Fruit fly (Drosophila melanogaster): ENCODE data around the gene CG43335.
A peak's percentile ranks its signal among the peaks of the same experiment; 100 is the strongest.

Gene CG43335

DNA sequence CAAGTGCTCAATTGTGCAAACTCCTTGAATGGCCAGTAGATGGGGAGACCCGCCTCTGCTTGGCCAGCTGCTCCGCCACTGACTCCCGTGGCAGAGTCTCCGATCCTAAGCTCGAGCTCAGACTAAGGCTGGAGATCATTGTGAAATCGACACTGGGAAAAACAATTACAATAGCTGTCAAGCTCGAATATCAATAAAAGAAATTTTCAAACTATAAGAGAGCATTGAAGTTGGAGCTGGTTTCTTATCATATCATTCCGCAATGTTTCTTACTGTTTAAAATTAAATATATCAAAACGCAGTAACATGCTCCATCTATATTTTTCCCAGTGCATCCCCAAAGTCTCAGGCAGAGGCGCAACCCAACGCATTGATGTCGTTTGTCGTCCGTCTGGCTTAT is 7.5 kb downstream of the CG43335 start (continued):
- TF ChIP-seq nom (GFP tag; optimal IDR thresholded peaks at IDR 0.05) (peak; percentile 76), CG15696 (tag; optimal IDR thresholded peaks at IDR 0.05) (peak; percentile 95), Stat92E (GFP tag; optimal IDR thresholded peaks at IDR 0.05) (no peak), mirr (GFP tag; optimal IDR thresholded peaks at IDR 0.05) (no peak), dmrt11E (tag; optimal IDR thresholded peaks at IDR 0.05) (peak; percentile 91), CG8478 (optimal IDR thresholded peaks at IDR 0.05) (no peak), CG10147 (GFP tag; optimal IDR thresholded peaks at IDR 0.05) (no peak), Aef1 (GFP tag; IDR thresholded peaks at IDR 0.05) (no peak), CG8089 (GFP tag; optimal IDR thresholded peaks at IDR 0.05) (peak; percentile 32), CG8924 (tag; optimal IDR thresholded peaks at IDR 0.05) (peak; percentile 60), CG12219 (GFP tag; optimal IDR thresholded peaks at IDR 0.05) (no peak), CG6854 (GFP tag; optimal IDR thresholded peaks at IDR 0.05) (no peak), ranshi (GFP tag; IDR thresholded peaks at IDR 0.05) (peak; percentile 46; the same call in 1 of the 2 replicates), knrl (GFP tag; IDR thresholded peaks at IDR 0.05; ENCODE audit: partially characterized antibody) (no peak), CG7556 (GFP tag; optimal IDR thresholded peaks at IDR 0.05) (peak; percentile 22), CG8359 (GFP tag; optimal IDR thresholded peaks at IDR 0.05; ENCODE audit: borderline replicate concordance) (peak; percentile 49), lilli (GFP tag; optimal IDR thresholded peaks at IDR 0.05) (peak; percentile 21), CG13624 (GFP tag; optimal IDR thresholded peaks at IDR 0.05) (no peak), Chrac-16 (GFP tag; optimal IDR thresholded peaks at IDR 0.05) (peak; percentile 70), CG1024 (GFP tag; IDR thresholded peaks at IDR 0.05) (peak; percentile 41; the same call in 1 of the 2 replicates), CG4404 (GFP tag; IDR thresholded peaks at IDR 0.05) (peak; percentile 88), bcd (GFP tag; optimal IDR thresholded peaks at IDR 0.05) (no peak), ftz-f1 (GFP tag; optimal IDR thresholded peaks at IDR 0.05) (no peak), ttk (GFP tag; IDR thresholded peaks at IDR 0.05) (no peak), CG10979 (tag; optimal IDR thresholded peaks at IDR 0.05) (peak; percentile 87), gsb (GFP tag; IDR thresholded peaks at IDR 0.05) (no peak), BtbVII (GFP tag; optimal IDR thresholded peaks at IDR 0.05) (no peak), cg (GFP tag; optimal IDR thresholded peaks at IDR 0.05) (no peak), CG11085 (GFP tag; IDR thresholded peaks at IDR 0.05) (no peak), CG9797 (GFP tag; optimal IDR thresholded peaks at IDR 0.05) (no peak), Hr39 (optimal IDR thresholded peaks at IDR 0.05) (no peak), CG2120 (GFP tag; optimal IDR thresholded peaks at IDR 0.05) (no peak), B-H1 (GFP tag; IDR thresholded peaks at IDR 0.05) (no peak), nmo (GFP tag; optimal IDR thresholded peaks at IDR 0.05) (peak; percentile 54), CG17568 (GFP tag; optimal IDR thresholded peaks at IDR 0.05) (no peak), unc-4 (GFP tag; IDR thresholded peaks at IDR 0.05; ENCODE audit: partially characterized antibody) (no peak), CG12299 (tag; optimal IDR thresholded peaks at IDR 0.05) (no peak), psq (GFP tag; optimal IDR thresholded peaks at IDR 0.05) (no peak), C15 (GFP tag; IDR thresholded peaks at IDR 0.05) (no peak), fd96Cb (tag; optimal IDR thresholded peaks at IDR 0.05) (peak; percentile 63), lbe (GFP tag; optimal IDR thresholded peaks at IDR 0.05) (peak; percentile 17), HHEX (GFP tag; optimal IDR thresholded peaks at IDR 0.05) (no peak), CG12769 (tag; optimal IDR thresholded peaks at IDR 0.05) (no peak), CG3995 (GFP tag; optimal IDR thresholded peaks at IDR 0.05) (no peak), vvl (GFP tag; IDR thresholded peaks at IDR 0.05) (peak; percentile 44; the same call in 1 of the 2 replicates), CG17359 (tag; optimal IDR thresholded peaks at IDR 0.05) (peak; percentile 29), H15 (GFP tag; IDR thresholded peaks at IDR 0.05) (no peak), CG15479 (GFP tag; optimal IDR thresholded peaks at IDR 0.05) (peak; percentile 2), Awh (GFP tag; IDR thresholded peaks at IDR 0.05) (no peak), Doc3 (GFP tag; IDR thresholded peaks at IDR 0.05; ENCODE audit: partially characterized antibody) (no peak), Nf-YB (GFP tag; optimal IDR thresholded peaks at IDR 0.05) (no peak)
